Fruit fly (Drosophila melanogaster): ENCODE measurements around the gene gammaTub23C.

DNA sequence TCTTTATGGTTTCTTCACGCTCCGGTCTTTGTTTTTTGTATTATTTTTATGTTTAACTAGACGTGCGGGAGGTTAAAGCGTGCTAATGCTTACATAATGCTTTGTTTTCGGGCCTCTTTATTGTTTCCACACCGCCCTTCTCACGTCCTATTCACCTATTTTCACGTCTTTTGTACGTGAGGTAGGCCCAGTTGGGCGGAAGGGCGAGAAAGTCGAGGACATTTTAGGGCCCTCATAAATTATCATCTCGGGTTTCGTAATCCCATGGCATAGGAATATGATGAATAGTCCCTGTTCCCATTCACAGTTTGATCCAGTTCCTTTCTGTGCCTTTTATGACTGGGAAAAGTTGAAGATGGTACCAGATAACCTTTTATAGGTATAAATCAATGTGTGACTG, 32.8 kb downstream of the gammaTub23C start:
- TF ChIP-seq CTCF (optimal IDR thresholded peaks at IDR 0.05) (no peak), CG8478 (optimal IDR thresholded peaks at IDR 0.05) (no peak)

Measured in S2 (cell line).